Worm (Caenorhabditis elegans) whole organism, young adult: ENCODE data around the gene alkb-7.

Experiments
- C17E4.6 ChIP-seq: fragments of 200-800 bp; sonication (Bioruptor generic); IDR thresholded peaks from 2 replicates; pipeline ENCODE4 v1.3.6; 2022; ENCODE audit warnings: missing genetic modification reagents, missing genetic modification characterization, missing compliant biosample characterization
- F22D6.2 ChIP-seq: sonication (generic microtip); optimal IDR thresholded peaks from 2 replicates; lab custom pipeline; 2016; ENCODE audit warnings: mild to moderate bottlenecking, missing genetic modification characterization, missing compliant biosample characterization
- F49E8.2 ChIP-seq: sonication (generic microtip); optimal IDR thresholded peaks from 3 replicates; lab custom pipeline; 2017; ENCODE audit warnings: missing genetic modification characterization, mild to moderate bottlenecking, missing compliant biosample characterization, antibody characterized with exemption, moderate library complexity; ENCODE audit not compliant: insufficient read depth
- F52B5.7 ChIP-seq: sonication (generic microtip); optimal IDR thresholded peaks from 2 replicates; lab custom pipeline; 2016; ENCODE audit warnings: mild to moderate bottlenecking, missing genetic modification characterization, missing compliant biosample characterization
- K12H6.12 ChIP-seq: fragments of 200-800 bp; sonication (Bioruptor generic); optimal IDR thresholded peaks from 2 replicates; lab custom pipeline; 2018; ENCODE audit warnings: mild to moderate bottlenecking, missing genetic modification characterization, missing compliant biosample characterization
- Y53G8AR.9 ChIP-seq: fragments of 200-800 bp; sonication (Bioruptor generic); conservative IDR thresholded peaks from 2 replicates; pipeline ENCODE4 v1.3.6; 2022; ENCODE audit warnings: missing genetic modification reagents, missing genetic modification characterization, missing compliant biosample characterization
- Y67H2A.10 ChIP-seq: fragments of 200-800 bp; sonication (Bioruptor generic); conservative IDR thresholded peaks from 2 replicates; pipeline ENCODE4 v1.3.6; 2022; ENCODE audit warnings: missing genetic modification reagents, missing genetic modification characterization, missing compliant biosample characterization
- Y95B8A.8 ChIP-seq: fragments of 200-800 bp; sonication (Bioruptor generic); IDR thresholded peaks from 2 replicates; pipeline ENCODE4 v1.3.6; 2022; ENCODE audit warnings: missing genetic modification reagents, missing genetic modification characterization, missing compliant biosample characterization
- aptf-3 ChIP-seq: fragments of 200-800 bp; sonication (Bioruptor generic); IDR thresholded peaks from 2 replicates; pipeline ENCODE4 v1.3.6; 2022; ENCODE audit warnings: missing genetic modification characterization, missing compliant biosample characterization
- atf-7 ChIP-seq: sonication (generic microtip); optimal IDR thresholded peaks from 2 replicates; lab custom pipeline; 2017; ENCODE audit warnings: mild to moderate bottlenecking, missing genetic modification characterization, missing compliant biosample characterization
- attf-3 ChIP-seq: fragments of 200-800 bp; sonication (Bioruptor generic); conservative IDR thresholded peaks from 2 replicates; pipeline ENCODE4 v1.3.6; 2022; ENCODE audit warnings: missing genetic modification reagents, missing genetic modification characterization, missing compliant biosample characterization
- attf-5 ChIP-seq: fragments of 200-800 bp; sonication (Bioruptor generic); optimal IDR thresholded peaks from 2 replicates; lab custom pipeline; 2018; ENCODE audit warnings: mild to moderate bottlenecking, missing genetic modification characterization, missing compliant biosample characterization
- ceh-100 ChIP-seq: fragments of 200-800 bp; sonication (Bioruptor generic); IDR thresholded peaks from 2 replicates; pipeline ENCODE4 v1.3.6; 2022; ENCODE audit warnings: missing genetic modification reagents, missing genetic modification characterization, missing compliant biosample characterization
- ceh-40 ChIP-seq: fragments of 200-800 bp; sonication (Bioruptor generic); IDR thresholded peaks from 2 replicates; pipeline ENCODE4 v1.3.6; 2022; ENCODE audit warnings: missing genetic modification characterization, missing compliant biosample characterization
- dpl-1 ChIP-seq: fragments of 150-350 bp; optimal IDR thresholded peaks from 2 replicates; lab custom pipeline; 2014; ENCODE audit warnings: missing biosample characterization, missing genetic modification reagents, missing genetic modification characterization
- efl-1 ChIP-seq: fragments of 150-350 bp; optimal IDR thresholded peaks from 2 replicates; lab custom pipeline; 2014; ENCODE audit warnings: missing biosample characterization, missing genetic modification reagents, missing genetic modification characterization
- egl-44 ChIP-seq: fragments of 200-800 bp; sonication (Bioruptor generic); IDR thresholded peaks from 2 replicates; pipeline ENCODE4 v1.3.6; 2022; ENCODE audit warnings: missing genetic modification reagents, missing genetic modification characterization, missing compliant biosample characterization
- ekl-4 ChIP-seq: fragments of 200-800 bp; sonication (Bioruptor generic); IDR thresholded peaks from 2 replicates; pipeline ENCODE4 v1.3.6; 2022; ENCODE audit warnings: missing genetic modification reagents, missing genetic modification characterization, missing compliant biosample characterization
- fkh-3 ChIP-seq: sonication (generic microtip); optimal IDR thresholded peaks from 2 replicates; lab custom pipeline; 2016; ENCODE audit warnings: mild to moderate bottlenecking, missing genetic modification characterization, missing compliant biosample characterization
- him-1 ChIP-seq: sonication (generic microtip); optimal IDR thresholded peaks from 2 replicates; lab custom pipeline; 2016; ENCODE audit warnings: missing genotype, missing genetic modification reagents, missing genetic modification characterization, missing compliant biosample characterization
- hmg-1.2 ChIP-seq: fragments of 200-800 bp; sonication (Bioruptor generic); IDR thresholded peaks from 2 replicates; pipeline ENCODE4 v1.3.6; 2022; ENCODE audit warnings: missing genetic modification reagents, missing genetic modification characterization, missing compliant biosample characterization
- hmg-20 ChIP-seq: fragments of 200-800 bp; sonication (Bioruptor generic); IDR thresholded peaks from 2 replicates; pipeline ENCODE4 v1.3.6; 2022; ENCODE audit warnings: missing genetic modification reagents, missing genetic modification characterization, missing compliant biosample characterization
- hsf-1 ChIP-seq: fragments of 200-800 bp; sonication (Bioruptor generic); IDR thresholded peaks from 2 replicates; pipeline ENCODE4 v1.3.6; 2022; ENCODE audit warnings: missing genetic modification reagents, missing genetic modification characterization, missing compliant biosample characterization
- lin-35 ChIP-seq, 3 experiments: fragments of 150-350 bp in 2 of 3; sonication (generic microtip) in 1 of 3; optimal IDR thresholded peaks; 2 replicates each; lab custom pipeline; 2014 to 2018; ENCODE audit warnings: missing biosample characterization in 3 of 3, missing genetic modification characterization in 3 of 3, missing genetic modification reagents in 3 of 3
- lin-40 ChIP-seq: sonication (generic microtip); optimal IDR thresholded peaks from 2 replicates; lab custom pipeline; 2016; ENCODE audit warnings: missing genetic modification characterization, mild to moderate bottlenecking, missing compliant biosample characterization, missing genotype, missing genetic modification reagents
- lin-54 ChIP-seq: fragments of 200-800 bp; sonication (Bioruptor generic); optimal IDR thresholded peaks from 2 replicates; lab custom pipeline; 2018; ENCODE audit warnings: mild to moderate bottlenecking, missing genetic modification characterization, missing compliant biosample characterization
- lsl-1 ChIP-seq: fragments of 200-800 bp; sonication (Bioruptor generic); optimal IDR thresholded peaks from 2 replicates; lab custom pipeline; 2018; ENCODE audit warnings: mild to moderate bottlenecking, missing genetic modification characterization, moderate library complexity, missing compliant biosample characterization
- madf-3 ChIP-seq: fragments of 200-800 bp; sonication (Bioruptor generic); IDR thresholded peaks from 2 replicates; pipeline ENCODE4 v1.3.6; 2022; ENCODE audit warnings: missing genetic modification reagents, missing genetic modification characterization, missing compliant biosample characterization
- madf-8 ChIP-seq: fragments of 200-800 bp; sonication (Bioruptor generic); conservative IDR thresholded peaks from 2 replicates; pipeline ENCODE4 v1.3.6; 2022; ENCODE audit warnings: missing genetic modification reagents, missing genetic modification characterization, missing compliant biosample characterization
- nfyb-1 ChIP-seq: fragments of 200-800 bp; sonication (Bioruptor generic); IDR thresholded peaks from 2 replicates; pipeline ENCODE4 v1.3.6; 2022; ENCODE audit warnings: missing genetic modification reagents, missing genetic modification characterization, missing compliant biosample characterization
- nhr-179 ChIP-seq: sonication (generic microtip); optimal IDR thresholded peaks from 2 replicates; lab custom pipeline; 2016; ENCODE audit warnings: mild to moderate bottlenecking, missing genetic modification characterization, missing compliant biosample characterization
- rec-8 ChIP-seq, 2 experiments: sonication (generic microtip); optimal IDR thresholded peaks; 2 replicates each; lab custom pipeline; 2016; ENCODE audit warnings: mild to moderate bottlenecking in 2 of 2, missing genetic modification characterization in 2 of 2, missing genetic modification reagents in 2 of 2, missing genotype in 2 of 2, missing biosample characterization in 1 of 2, missing compliant biosample characterization in 1 of 2, moderate library complexity in 1 of 2
- repo-1 ChIP-seq: sonication (generic microtip); optimal IDR thresholded peaks from 2 replicates; lab custom pipeline; 2017; ENCODE audit warnings: mild to moderate bottlenecking, missing genetic modification characterization, missing compliant biosample characterization
- sea-2 ChIP-seq: fragments of 200-800 bp; sonication (Bioruptor generic); IDR thresholded peaks from 2 replicates; pipeline ENCODE4 v1.3.6; 2022; ENCODE audit warnings: missing genetic modification characterization, missing compliant biosample characterization
- snpc-3.4 ChIP-seq: sonication (generic microtip); optimal IDR thresholded peaks from 2 replicates; lab custom pipeline; 2017; ENCODE audit warnings: missing genetic modification characterization, mild to moderate bottlenecking, missing compliant biosample characterization, antibody characterized with exemption, moderate library complexity, missing genotype, missing genetic modification reagents
- tlf-1 ChIP-seq: fragments of 200-800 bp; sonication (Bioruptor generic); optimal IDR thresholded peaks from 2 replicates; lab custom pipeline; 2018; ENCODE audit warnings: mild to moderate bottlenecking, missing genetic modification characterization, missing compliant biosample characterization
- unc-130 ChIP-seq: sonication (generic microtip); optimal IDR thresholded peaks from 2 replicates; lab custom pipeline; 2016; ENCODE audit warnings: missing genetic modification reagents, missing genetic modification characterization, missing compliant biosample characterization
- ztf-18 ChIP-seq: sonication (generic microtip); optimal IDR thresholded peaks from 2 replicates; lab custom pipeline; 2016; ENCODE audit warnings: missing genotype, mild to moderate bottlenecking, missing genetic modification characterization, missing compliant biosample characterization
- ztf-26 ChIP-seq: sonication (generic microtip); optimal IDR thresholded peaks from 2 replicates; lab custom pipeline; 2017; ENCODE audit warnings: missing genetic modification characterization, missing compliant biosample characterization
- ztf-28 ChIP-seq: fragments of 200-800 bp; sonication (Bioruptor generic); IDR thresholded peaks from 2 replicates; pipeline ENCODE4 v1.3.6; 2022; ENCODE audit warnings: missing genetic modification reagents, missing genetic modification characterization, missing compliant biosample characterization
- ztf-3 ChIP-seq: fragments of 200-800 bp; sonication (Bioruptor generic); optimal IDR thresholded peaks from 2 replicates; lab custom pipeline; 2018; ENCODE audit warnings: mild to moderate bottlenecking, missing genetic modification characterization, missing compliant biosample characterization
- ztf-6 ChIP-seq: fragments of 200-800 bp; sonication (Bioruptor generic); IDR thresholded peaks from 2 replicates; pipeline ENCODE4 v1.3.6; 2022; ENCODE audit warnings: missing genetic modification reagents, missing genetic modification characterization, missing compliant biosample characterization

The alkb-7 gene

ce11 chrII:12805765-12806384, 17.9 kb upstream of the alkb-7 start (continued):
- no peak for TF ChIP-seq tlf-1 (GFP tag; lab: Kevin White, UChicago)
- peak; percentile 17 for TF ChIP-seq atf-7
- no peak for TF ChIP-seq nhr-179 (tag; lab: Kevin White, UChicago)
- no peak for TF ChIP-seq ztf-3 (GFP tag; lab: Kevin White, UChicago)
- TF ChIP-seq fkh-3 (tag; lab: Kevin White, UChicago), result no peak
- no peak for TF ChIP-seq dpl-1 (GFP tag; lab: Kevin White, UChicago)
- TF ChIP-seq hmg-20, result no peak
- peak; percentile 28 for TF ChIP-seq K12H6.12 (tag; lab: Kevin White, UChicago)
- no peak for TF ChIP-seq rec-8 (tag; optimal IDR thresholded peaks at IDR 0.05; lab: Kevin White, UChicago)
- TF ChIP-seq ztf-6 (GFP tag; lab: Robert Waterston, UW), result no peak

ce11 chrII:12805161-12805560, 17.2 kb upstream of the alkb-7 start, which contains the start of the genes Y46G5A.18 and Y46G5A.47:
Gene Y46G5A.18 (minus strand): TSS chrII:12805261.
Gene Y46G5A.47 (minus strand): TSS chrII:12805306.
- TF ChIP-seq repo-1 (no peak), unc-130 (GFP tag; lab: Kevin White, UChicago) (no peak), egl-44 (GFP tag; lab: Robert Waterston, UW) (no peak), efl-1 (no peak), Y53G8AR.9 (GFP tag; lab: Robert Waterston, UW) (no peak), ztf-26 (tag; lab: Kevin White, UChicago) (no peak)

- TF ChIP-seq madf-8 (GFP tag; lab: Robert Waterston, UW), result peak; percentile 91
- no peak for TF ChIP-seq ceh-40 (GFP tag; lab: Robert Waterston, UW)
- no peak for TF ChIP-seq rec-8 (tag; optimal IDR thresholded peaks at IDR 0.05; lab: Kevin White, UChicago)
- TF ChIP-seq F22D6.2 (tag; lab: Kevin White, UChicago), result no peak
- TF ChIP-seq unc-130 (GFP tag; lab: Kevin White, UChicago), result peak; percentile 38
- peak; percentile 79 for TF ChIP-seq hsf-1 (GFP tag; lab: Robert Waterston, UW)
- TF ChIP-seq him-1 (tag; lab: Kevin White, UChicago), result peak; percentile 66
- peak; percentile 54 for TF ChIP-seq hmg-1.2 (GFP tag; lab: Robert Waterston, UW)
- TF ChIP-seq snpc-3.4 (tag; lab: Kevin White, UChicago), result peak; percentile 75
- TF ChIP-seq attf-3 (GFP tag; lab: Robert Waterston, UW), result 0 out of 2 replicates have a peak, but pooled peaks have one; percentile 57
- peak; percentile 62; the same call in 1 of the 2 replicates for TF ChIP-seq nfyb-1 (GFP tag; lab: Robert Waterston, UW)
- TF ChIP-seq egl-44 (GFP tag; lab: Robert Waterston, UW), result no peak
- TF ChIP-seq F49E8.2 (tag; lab: Kevin White, UChicago), result peak; percentile 49
- 0 out of 2 replicates have a peak, but pooled peaks have one; percentile 33 for TF ChIP-seq C17E4.6 (GFP tag; lab: Robert Waterston, UW)
- TF ChIP-seq attf-5 (GFP tag; lab: Kevin White, UChicago), result peak; percentile 14
- TF ChIP-seq madf-3 (GFP tag; lab: Robert Waterston, UW), result 0 out of 2 replicates have a peak, but pooled peaks have one; percentile 57
- TF ChIP-seq lin-54 (GFP tag; lab: Kevin White, UChicago), result peak; percentile 98
- 0 out of 2 replicates have a peak, but pooled peaks have one; percentile 4 for TF ChIP-seq Y95B8A.8 (GFP tag; lab: Robert Waterston, UW)
- TF ChIP-seq sea-2 (GFP tag; lab: Robert Waterston, UW), result no peak
- peak; percentile 98 for TF ChIP-seq efl-1
- TF ChIP-seq tlf-1 (GFP tag; lab: Kevin White, UChicago), result peak; percentile 38
- peak; percentile 97 for TF ChIP-seq lsl-1 (GFP tag; lab: Kevin White, UChicago)
- TF ChIP-seq ztf-28, result peak; percentile 79; the same call in 1 of the 2 replicates
- TF ChIP-seq F52B5.7 (tag; lab: Kevin White, UChicago), result no peak
- peak; percentile 77 for TF ChIP-seq ekl-4 (GFP tag; lab: Robert Waterston, UW)
- TF ChIP-seq lin-40 (tag; lab: Kevin White, UChicago), result peak; percentile 7
- no peak for TF ChIP-seq ceh-100 (GFP tag; lab: Robert Waterston, UW)
- TF ChIP-seq lin-35 (GFP tag; optimal IDR thresholded peaks at IDR 0.05; lab: Kevin White, UChicago), result peak; percentile 26 to 68 (median 49)
- TF ChIP-seq Y67H2A.10 (GFP tag; lab: Robert Waterston, UW), result no peak
- TF ChIP-seq ztf-18 (tag; lab: Kevin White, UChicago), result no peak
- TF ChIP-seq aptf-3 (GFP tag; lab: Robert Waterston, UW), result no peak
These were observed 12.1 kb upstream of the alkb-7 start for ce11 chrII:12799927-12800522.
